Worm (Caenorhabditis elegans) whole organism, dauer: ENCODE data around the gene F49H6.15.

Source experiments
- unc-62 ChIP-seq: sonication (generic microtip); optimal IDR thresholded peaks from 2 replicates; lab custom pipeline; 2017; ENCODE audit warnings: missing biosample characterization, missing genetic modification reagents, missing genetic modification characterization

The F49H6.15 gene

ce11 chrV:17026289-17026688 lies at the start of gene F49H6.15:
Gene F49H6.15, minus strand, starts transcription at chrV:17026389.
- no peak for TF ChIP-seq unc-62 (GFP tag; lab: Kevin White, UChicago)

DNA sequence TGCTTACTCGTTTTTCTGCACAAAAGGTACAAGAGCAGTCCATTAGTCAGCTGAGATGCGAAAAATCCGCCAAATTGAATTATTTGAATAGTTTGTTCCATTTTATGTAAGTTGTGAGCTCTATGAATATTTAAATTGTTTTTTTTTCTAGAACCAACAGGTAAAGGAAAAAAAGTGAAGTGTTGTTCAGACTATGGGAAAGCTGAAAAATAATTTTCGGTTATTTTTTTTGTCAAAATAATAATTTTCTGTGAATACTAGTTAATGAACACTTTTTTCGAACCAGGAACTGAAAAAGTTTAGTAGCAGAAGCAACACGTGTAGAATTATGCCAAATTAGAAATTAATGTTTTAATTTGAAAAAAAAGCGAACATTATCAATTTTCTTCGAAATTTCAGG lies 49.7 kb upstream of the F49H6.15 start, which contains the start of gene str-125:
str-125 (minus strand) TSS at position 101 of the 400 bp plus-strand sequence.
- TF ChIP-seq unc-62 (GFP tag; lab: Kevin White, UChicago) = no peak

ce11 chrV:17071578-17071977 lies 45.4 kb upstream of the F49H6.15 start, which contains the start of gene srbc-14:
Gene srbc-14, minus strand, starts transcription at chrV:17071678.
- no peak for TF ChIP-seq unc-62 (GFP tag; lab: Kevin White, UChicago)

- no peak for TF ChIP-seq unc-62 (GFP tag; lab: Kevin White, UChicago)
Observed at ce11 chrV:17068839-17069238, 42.6 kb upstream of the F49H6.15 start, which contains the start of gene T05E12.8. Gene T05E12.8, plus strand, starts transcription at chrV:17069139.

DNA sequence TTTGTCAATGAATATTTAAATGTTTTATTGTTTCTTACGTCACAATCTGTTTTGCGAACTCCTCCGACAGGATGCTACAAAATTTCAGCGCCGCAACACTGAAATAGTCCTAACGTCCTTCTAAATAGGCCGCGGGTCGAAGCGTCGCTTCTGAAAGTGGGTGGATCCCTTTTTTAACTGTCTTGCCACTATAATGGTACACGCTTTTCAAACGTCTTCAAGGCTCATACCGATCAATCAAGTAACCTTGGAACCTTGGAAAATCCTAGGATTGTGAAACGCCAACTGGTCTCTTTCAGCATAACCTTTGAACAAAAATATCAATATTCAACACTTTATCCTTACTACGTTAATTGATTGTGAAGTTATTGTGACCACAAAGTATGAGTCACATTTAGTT lies 40.4 kb upstream of the F49H6.15 start:
- TF ChIP-seq unc-62 (GFP tag; lab: Kevin White, UChicago) = no peak

- TF ChIP-seq unc-62 (GFP tag; lab: Kevin White, UChicago) = no peak
Observed at ce11 chrV:17064676-17065075, 38.5 kb upstream of the F49H6.15 start, which contains the start of gene srh-255. Gene srh-255, plus strand, starts transcription at chrV:17064976.

DNA sequence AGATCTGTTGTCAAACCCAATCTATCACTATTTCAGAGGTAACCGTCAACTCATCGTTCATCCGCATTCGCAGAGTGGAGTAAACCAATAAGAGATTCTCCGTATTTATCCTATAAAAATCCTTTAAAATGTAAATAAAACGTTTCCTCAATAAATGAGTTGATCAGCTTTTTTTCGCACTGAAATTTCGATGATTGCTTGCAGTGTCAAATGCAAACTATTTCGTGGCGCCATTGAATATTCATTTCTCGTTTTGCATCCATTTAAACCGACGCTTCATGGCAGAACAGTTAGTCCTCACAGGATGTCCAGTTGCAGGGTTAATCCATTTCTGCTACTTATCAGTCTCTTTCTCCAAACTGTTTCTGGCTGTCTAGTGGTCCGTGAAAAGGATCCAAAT lies 35.4 kb upstream of the F49H6.15 start, which contains the start of gene F28B1.9:
F28B1.9 (plus strand) TSS at position 301 of the 400 bp plus-strand sequence.
- TF ChIP-seq unc-62 (GFP tag; lab: Kevin White, UChicago) = no peak

ce11 chrV:17059987-17060386 lies 33.8 kb upstream of the F49H6.15 start, which contains the start of gene sri-66:
Gene sri-66, plus strand, starts transcription at chrV:17060287.
- no peak for TF ChIP-seq unc-62 (GFP tag; lab: Kevin White, UChicago)

ce11 chrV:17044500-17044899 lies 18.3 kb upstream of the F49H6.15 start, which contains the start of gene F28B1.2:
Gene F28B1.2, plus strand, starts transcription at chrV:17044800.
- no peak for TF ChIP-seq unc-62 (GFP tag; lab: Kevin White, UChicago)

DNA sequence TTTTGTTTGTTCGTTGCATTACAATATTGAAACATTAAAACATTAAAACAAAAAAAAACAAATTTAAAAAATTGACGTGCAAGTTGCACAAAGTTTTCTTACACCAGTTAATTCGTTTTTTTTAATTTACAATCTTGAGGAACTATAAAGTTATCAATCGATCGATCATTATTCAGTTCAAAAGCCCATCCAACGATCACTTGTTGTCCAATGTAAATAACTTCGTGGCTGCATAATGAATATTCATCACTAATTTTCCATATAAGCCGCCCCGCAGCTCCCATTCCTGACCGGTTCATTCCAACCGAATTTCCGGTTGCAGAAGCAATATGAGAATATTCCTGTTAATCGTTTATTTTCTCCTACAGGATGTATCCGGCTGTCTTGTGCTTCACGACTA lies 16.1 kb upstream of the F49H6.15 start, which contains the start of gene hpo-33:
hpo-33 (plus strand) TSS at position 301 of the 400 bp plus-strand sequence.
- TF ChIP-seq unc-62 (GFP tag; lab: Kevin White, UChicago) = no peak

DNA sequence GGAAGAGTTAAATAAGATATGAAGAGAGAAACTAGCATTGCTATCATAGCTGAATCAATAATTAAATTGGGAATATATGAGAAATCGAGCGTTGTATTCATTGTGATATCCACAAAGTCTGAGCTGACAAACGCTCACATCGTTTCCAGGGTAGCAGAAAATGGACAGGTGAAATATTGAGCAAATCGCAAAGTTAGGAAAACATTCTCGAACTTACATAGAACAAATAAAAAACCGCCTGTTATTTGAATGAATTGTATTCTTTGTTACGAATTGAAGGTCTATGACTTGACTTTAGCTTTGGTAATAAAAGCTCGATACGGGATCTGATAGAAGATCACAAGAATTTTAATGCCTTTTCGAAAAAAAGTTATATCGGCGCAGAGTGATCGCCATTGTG lies 9.7 kb upstream of the F49H6.15 start, which contains the start of gene srz-94:
srz-94 (minus strand) TSS at position 101 of the 400 bp plus-strand sequence.
- no peak for TF ChIP-seq unc-62 (GFP tag; lab: Kevin White, UChicago)

ce11 chrV:17030430-17030829 lies 4.2 kb upstream of the F49H6.15 start:
- TF ChIP-seq unc-62 (GFP tag; lab: Kevin White, UChicago) = no peak

ce11 chrV:17022613-17023322 lies 3.4 kb downstream of the F49H6.15 start, which contains the start of the genes F49H6.8 and F49H6.5:
Gene F49H6.8, minus strand, starts transcription at chrV:17022663.
Gene F49H6.5, plus strand, starts transcription at chrV:17023241.
- TF ChIP-seq unc-62 (GFP tag; lab: Kevin White, UChicago) = no peak

- no peak for TF ChIP-seq unc-62 (GFP tag; lab: Kevin White, UChicago)
Observed at ce11 chrV:17021361-17021760, 4.8 kb downstream of the F49H6.15 start, which contains the start of gene F49H6.12. Gene F49H6.12, minus strand, starts transcription at chrV:17021461.

DNA sequence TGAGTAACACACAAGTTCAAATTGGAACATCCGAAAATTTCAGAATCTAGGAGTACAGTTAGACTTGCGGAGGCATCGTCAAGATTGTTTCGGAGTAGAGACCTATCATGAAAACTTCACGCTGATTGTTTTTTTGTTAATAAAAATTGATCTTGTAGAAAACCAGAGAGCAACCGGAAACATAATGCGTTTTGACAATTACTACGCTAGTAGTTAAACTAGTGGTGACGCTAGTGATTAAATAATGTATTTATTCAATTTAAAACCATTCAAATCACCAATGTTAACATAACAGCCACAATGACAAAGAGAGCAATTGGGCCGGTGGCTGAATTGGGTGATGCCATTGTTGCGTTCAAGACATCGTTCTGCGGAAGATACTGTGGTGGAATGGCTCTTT lies 6.5 kb downstream of the F49H6.15 start, which contains the start of gene F49H6.17:
F49H6.17 (plus strand) TSS at position 301 of the 400 bp plus-strand sequence.
- TF ChIP-seq unc-62 (GFP tag; lab: Kevin White, UChicago) = no peak

DNA sequence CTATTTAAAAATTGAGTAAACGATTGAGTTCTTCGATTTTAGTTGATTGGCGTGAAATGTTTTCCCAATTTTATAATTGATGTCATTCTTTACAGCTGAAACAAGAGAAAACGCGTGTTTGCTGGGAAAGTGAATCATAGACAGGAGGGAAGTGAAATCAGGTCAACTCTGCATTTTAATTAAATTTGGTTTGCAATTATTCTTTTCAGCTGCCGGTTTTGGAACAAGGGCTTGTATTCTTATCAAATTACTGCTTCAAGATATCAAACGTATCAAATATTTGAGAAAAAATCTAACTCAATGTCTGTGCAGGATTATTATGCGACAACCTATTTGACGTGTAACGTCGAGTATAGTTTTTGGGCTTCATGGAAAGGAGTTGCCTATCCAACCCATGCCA lies 9.4 kb downstream of the F49H6.15 start, which contains the start of gene srh-97:
srh-97 (plus strand) TSS at position 301 of the 400 bp plus-strand sequence.
- no peak for TF ChIP-seq unc-62 (GFP tag; lab: Kevin White, UChicago)
